Fruit fly (Drosophila melanogaster): ENCODE results near the gene SLIRP1.
A peak's percentile ranks its signal among the peaks of the same experiment; 100 is the strongest.

Gene SLIRP1

DNA sequence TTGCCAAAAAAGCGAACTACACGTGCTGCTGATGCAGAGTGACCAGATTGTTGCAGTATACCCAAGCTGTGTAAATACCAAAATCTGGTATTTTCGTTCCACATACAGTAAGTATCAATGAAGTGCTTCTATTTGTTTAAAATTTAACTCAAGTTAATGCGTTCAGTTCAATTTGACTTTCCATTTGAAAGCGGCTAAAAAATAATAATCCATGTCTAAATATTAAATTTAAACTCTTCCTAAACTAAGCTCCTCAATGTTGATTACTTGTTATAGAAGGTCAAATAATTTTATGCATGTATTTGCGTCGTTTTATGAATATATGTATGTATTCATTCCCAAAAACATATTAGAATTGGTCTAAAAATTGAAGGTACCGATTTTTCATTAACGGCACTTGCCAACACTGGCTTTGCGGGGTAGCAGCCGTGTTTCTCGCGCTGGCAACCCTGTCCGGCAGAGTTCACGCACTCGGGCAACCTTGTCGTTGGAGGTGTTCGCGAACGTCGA is 30.8 kb upstream of the SLIRP1 start, which contains the start of the genes peng and sol (continued):
- TF ChIP-seq prd (optimal IDR thresholded peaks at IDR 0.05) (no peak), prd (GFP tag; IDR thresholded peaks at IDR 0.05) (peak; percentile 69; the same call in 2 of the 3 replicates), cad (GFP tag; optimal IDR thresholded peaks at IDR 0.05) (no peak), ewg (GFP tag; optimal IDR thresholded peaks at IDR 0.05) (peak; percentile 47), oc (tag; optimal IDR thresholded peaks at IDR 0.05) (no peak), luna (GFP tag; optimal IDR thresholded peaks at IDR 0.05) (peak; percentile 32), CG13775 (GFP tag; optimal IDR thresholded peaks at IDR 0.05) (peak; percentile 76), insv (GFP tag; optimal IDR thresholded peaks at IDR 0.05) (peak in 1 of 2 experiments; percentile 45), CG9437 (GFP tag; optimal IDR thresholded peaks at IDR 0.05) (peak; percentile 60), BtbVII (GFP tag; optimal IDR thresholded peaks at IDR 0.05) (peak; percentile 47), CG33213 (GFP tag; optimal IDR thresholded peaks at IDR 0.05) (peak; percentile 73), CG5180 (GFP tag; optimal IDR thresholded peaks at IDR 0.05) (no peak), CG12769 (tag; optimal IDR thresholded peaks at IDR 0.05) (no peak), CG10267 (tag; optimal IDR thresholded peaks at IDR 0.05) (peak; percentile 93), HLHmδ (GFP tag; optimal IDR thresholded peaks at IDR 0.05) (peak; percentile 43), CoRest (tag; optimal IDR thresholded peaks at IDR 0.05) (peak; percentile 85), CG11456 (GFP tag; IDR thresholded peaks at IDR 0.05) (no peak; the same call in 2 of the 3 replicates), dysf (GFP tag; IDR thresholded peaks at IDR 0.05) (peak; percentile 56; the same call in 2 of the 3 replicates), Usf (GFP tag; optimal IDR thresholded peaks at IDR 0.05) (peak; percentile 63), CG14050 (GFP tag; IDR thresholded peaks at IDR 0.05) (peak; percentile 59; the same call in 2 of the 3 replicates), Deaf1 (tag; optimal IDR thresholded peaks at IDR 0.05) (peak; percentile 18), HmgD (GFP tag; optimal IDR thresholded peaks at IDR 0.05) (peak; percentile 35), gce (GFP tag; IDR thresholded peaks at IDR 0.05) (no peak), bab2 (GFP tag; optimal IDR thresholded peaks at IDR 0.05) (peak; percentile 78), kni (GFP tag; optimal IDR thresholded peaks at IDR 0.05) (no peak), CG5953 (GFP tag; IDR thresholded peaks at IDR 0.05) (no peak), CG7745 (tag; optimal IDR thresholded peaks at IDR 0.05) (no peak), eve (GFP tag; optimal IDR thresholded peaks at IDR 0.05) (no peak), Sry-β (GFP tag; optimal IDR thresholded peaks at IDR 0.05) (no peak), dmrt11E (tag; optimal IDR thresholded peaks at IDR 0.05) (peak; percentile 68), grn (GFP tag; optimal IDR thresholded peaks at IDR 0.05) (no peak), Rfx (GFP tag; IDR thresholded peaks at IDR 0.05) (peak; percentile 71), jing (GFP tag; optimal IDR thresholded peaks at IDR 0.05) (no peak), CG6272 (GFP tag; IDR thresholded peaks at IDR 0.05) (no peak), CG11723 (GFP tag; optimal IDR thresholded peaks at IDR 0.05) (peak; percentile 57), sna (GFP tag; IDR thresholded peaks at IDR 0.05; ENCODE audit: partially characterized antibody) (no peak), CG7357 (GFP tag; IDR thresholded peaks at IDR 0.05) (peak; percentile 43; the same call in 1 of the 3 replicates), hkb (optimal IDR thresholded peaks at IDR 0.05) (peak; percentile 63), hkb (GFP tag; IDR thresholded peaks at IDR 0.05) (no peak; the same call in 1 of the 2 replicates), vfl (GFP tag; optimal IDR thresholded peaks at IDR 0.05) (peak; percentile 36), CG13624 (GFP tag; optimal IDR thresholded peaks at IDR 0.05) (peak; percentile 76), ssp (GFP tag; IDR thresholded peaks at IDR 0.05) (peak; percentile 51; the same call in 1 of the 2 replicates), z (GFP tag; IDR thresholded peaks at IDR 0.05) (no peak), Pdp1 (GFP tag; optimal IDR thresholded peaks at IDR 0.05) (peak; percentile 67 to 75), CG12219 (GFP tag; optimal IDR thresholded peaks at IDR 0.05) (no peak), CG10366 (GFP tag; IDR thresholded peaks at IDR 0.05) (peak; percentile 59), Sox100B (GFP tag; optimal IDR thresholded peaks at IDR 0.05) (no peak), Stat92E (GFP tag; optimal IDR thresholded peaks at IDR 0.05) (no peak), CG2875 (GFP tag; optimal IDR thresholded peaks at IDR 0.05) (no peak), ERR (GFP tag; optimal IDR thresholded peaks at IDR 0.05) (no peak), al (GFP tag; IDR thresholded peaks at IDR 0.05) (peak; percentile 46; the same call in 1 of the 2 replicates)

Measured in whole organism, embryonic.